Fruit fly (Drosophila melanogaster): ENCODE data around the gene AsnRS.

The AsnRS gene

DNA sequence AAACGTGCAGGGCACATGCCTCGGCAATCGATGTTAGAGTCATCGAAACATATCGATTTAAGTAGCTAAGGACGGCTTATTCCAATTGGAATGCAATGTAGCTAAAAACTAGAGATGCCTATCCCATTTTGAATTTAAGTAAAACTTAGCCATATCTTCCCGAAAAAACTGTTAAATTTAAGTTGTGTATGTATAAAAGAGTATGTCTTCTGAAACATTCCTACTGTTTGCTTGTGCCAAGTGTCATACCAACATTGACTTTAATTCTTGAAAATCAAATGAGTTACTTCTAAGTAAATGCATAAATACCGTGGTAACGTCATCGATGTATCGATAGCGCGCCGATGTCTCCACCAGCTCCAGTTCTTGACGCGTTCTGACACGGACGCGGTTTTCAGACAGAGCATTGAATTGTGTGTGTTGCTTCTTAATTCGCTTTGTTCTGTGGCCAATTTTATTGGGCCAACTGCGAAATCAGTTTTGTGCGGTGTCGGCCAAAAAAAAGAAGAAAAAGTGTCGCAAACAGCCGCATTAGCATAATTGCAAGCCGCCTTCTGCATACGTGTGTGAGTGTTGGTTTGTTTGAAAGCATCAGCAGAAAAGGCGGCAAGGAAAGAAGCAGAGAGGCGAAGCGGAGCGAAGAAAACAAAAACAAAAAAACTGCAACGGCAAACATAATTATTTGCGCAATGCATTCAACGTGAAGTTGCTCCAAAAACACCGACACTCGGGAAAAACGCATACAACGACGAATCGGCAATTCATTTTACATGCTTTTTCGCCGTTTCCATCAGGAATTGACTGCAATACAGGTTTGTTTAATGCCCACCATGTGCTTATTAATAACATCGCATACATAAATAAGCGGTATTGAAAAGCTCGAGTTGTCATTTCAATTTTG, 2.0 kb upstream of the AsnRS start, which contains the start of gene brat:
brat (plus strand) TSS at position 352 of the 901 bp plus-strand sequence.
- TF ChIP-seq Hr96 (GFP tag; optimal IDR thresholded peaks at IDR 0.05) (peak; percentile 45), Mnt (GFP tag; optimal IDR thresholded peaks at IDR 0.05) (peak; percentile 97), CG14711 (tag; optimal IDR thresholded peaks at IDR 0.05) (no peak), CG7101 (tag; optimal IDR thresholded peaks at IDR 0.05) (peak; percentile 61), tj (GFP tag; optimal IDR thresholded peaks at IDR 0.05) (peak; percentile 100), CG11617 (GFP tag; optimal IDR thresholded peaks at IDR 0.05) (peak; percentile 45), CG1620 (GFP tag; optimal IDR thresholded peaks at IDR 0.05) (peak; percentile 74), CG7045 (GFP tag; optimal IDR thresholded peaks at IDR 0.05) (no peak), cnc (optimal IDR thresholded peaks at IDR 0.05) (no peak), toe (GFP tag; optimal IDR thresholded peaks at IDR 0.05) (peak; percentile 77), Crg-1 (GFP tag; optimal IDR thresholded peaks at IDR 0.05) (peak; percentile 64), Clk (GFP tag; optimal IDR thresholded peaks at IDR 0.05) (no peak), bab1 (GFP tag; optimal IDR thresholded peaks at IDR 0.05) (peak; percentile 7), CG5204 (GFP tag; optimal IDR thresholded peaks at IDR 0.05) (peak; percentile 51)

DNA sequence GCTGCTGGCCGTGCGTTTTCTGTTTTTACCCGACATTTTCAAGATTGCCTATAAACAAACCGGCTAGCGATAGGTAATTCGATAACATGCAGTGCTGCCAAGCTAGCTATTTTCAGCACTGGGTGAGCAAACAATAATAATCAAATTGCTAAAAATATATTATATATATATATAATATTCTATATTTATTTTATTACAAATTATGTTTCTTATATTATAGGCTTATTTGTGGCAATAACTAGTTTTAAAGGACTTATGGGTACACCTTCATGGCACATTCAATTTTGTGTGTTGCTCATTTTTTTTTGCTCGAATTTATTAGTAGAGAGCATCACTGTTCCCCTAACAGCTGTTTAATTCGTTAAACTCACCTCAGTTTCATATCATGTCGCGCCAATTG, 4.9 kb downstream of the AsnRS start:
- TF ChIP-seq CG11617 (GFP tag; optimal IDR thresholded peaks at IDR 0.05) (peak; percentile 62), CG33017 (tag; optimal IDR thresholded peaks at IDR 0.05) (peak; percentile 62), kay (GFP tag; ENCODE audit: borderline replicate concordance) (no peak), cnc (optimal IDR thresholded peaks at IDR 0.05) (no peak), pad (GFP tag; optimal IDR thresholded peaks at IDR 0.05) (peak; percentile 44), ovo (GFP tag; optimal IDR thresholded peaks at IDR 0.05) (no peak), bab1 (GFP tag; optimal IDR thresholded peaks at IDR 0.05) (peak; percentile 76), CG14711 (tag; optimal IDR thresholded peaks at IDR 0.05) (peak; percentile 62), CG7101 (tag; optimal IDR thresholded peaks at IDR 0.05) (peak; percentile 79), Crg-1 (GFP tag; optimal IDR thresholded peaks at IDR 0.05) (peak; percentile 35), CG5204 (GFP tag; optimal IDR thresholded peaks at IDR 0.05) (no peak), Mnt (GFP tag; optimal IDR thresholded peaks at IDR 0.05) (peak; percentile 7), CG1620 (GFP tag; optimal IDR thresholded peaks at IDR 0.05) (no peak), tj (GFP tag; optimal IDR thresholded peaks at IDR 0.05) (peak; percentile 40), CG12768 (GFP tag; optimal IDR thresholded peaks at IDR 0.05) (peak; percentile 65), toe (GFP tag; optimal IDR thresholded peaks at IDR 0.05) (no peak), Hr96 (GFP tag; optimal IDR thresholded peaks at IDR 0.05) (no peak), cic (GFP tag; optimal IDR thresholded peaks at IDR 0.05) (peak; percentile 18), CG7045 (GFP tag; optimal IDR thresholded peaks at IDR 0.05) (peak; percentile 66), Clk (GFP tag; optimal IDR thresholded peaks at IDR 0.05) (no peak)

DNA sequence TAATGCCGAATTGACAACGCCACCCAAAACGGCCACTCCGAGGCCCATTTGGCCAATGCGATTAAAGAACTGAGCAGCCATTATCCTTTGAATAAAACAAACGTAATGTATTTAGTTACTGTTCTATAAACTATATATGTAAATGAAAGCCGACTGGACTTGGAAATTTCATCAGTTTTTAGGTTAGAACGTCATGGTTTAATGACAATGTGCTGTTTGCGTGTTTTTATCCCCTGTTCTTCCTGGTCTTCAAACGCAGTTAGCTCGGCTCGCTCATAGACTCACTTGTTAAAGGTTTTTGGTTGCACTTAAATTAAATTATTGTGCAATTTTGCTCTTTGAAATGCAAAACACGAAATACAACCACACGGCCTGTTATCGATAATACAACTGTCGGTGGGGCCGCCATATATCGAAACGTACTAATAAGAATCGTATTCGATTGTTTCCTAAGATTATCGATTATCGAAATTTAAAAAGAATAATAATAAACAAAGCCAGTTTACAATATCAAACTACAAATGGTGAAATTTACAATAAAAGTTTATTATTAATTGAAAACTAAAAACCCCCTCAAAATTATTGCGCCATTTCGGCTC, 8.2 kb downstream of the AsnRS start, which contains the start of gene Phb1:
Phb1 (minus strand) TSS at position 398 of the 599 bp plus-strand sequence.
- TF ChIP-seq pad (GFP tag; optimal IDR thresholded peaks at IDR 0.05) = no peak
- no peak for TF ChIP-seq CG11617 (GFP tag; optimal IDR thresholded peaks at IDR 0.05)
- TF ChIP-seq CG7045 (GFP tag; optimal IDR thresholded peaks at IDR 0.05) = no peak
- TF ChIP-seq CG14711 (tag; optimal IDR thresholded peaks at IDR 0.05) = no peak
- TF ChIP-seq Crg-1 (GFP tag; optimal IDR thresholded peaks at IDR 0.05) = no peak
- no peak for TF ChIP-seq CG12768 (GFP tag; optimal IDR thresholded peaks at IDR 0.05)
- TF ChIP-seq Mnt (GFP tag; optimal IDR thresholded peaks at IDR 0.05) = no peak
- no peak for TF ChIP-seq CG33017 (tag; optimal IDR thresholded peaks at IDR 0.05)
- no peak for TF ChIP-seq Hr96 (GFP tag; optimal IDR thresholded peaks at IDR 0.05)
- no peak for TF ChIP-seq ovo (GFP tag; optimal IDR thresholded peaks at IDR 0.05)
- no peak for TF ChIP-seq bab1 (GFP tag; optimal IDR thresholded peaks at IDR 0.05)
- TF ChIP-seq CG7101 (tag; optimal IDR thresholded peaks at IDR 0.05) = no peak
- TF ChIP-seq CG5204 (GFP tag; optimal IDR thresholded peaks at IDR 0.05) = no peak
- TF ChIP-seq Clk (GFP tag; optimal IDR thresholded peaks at IDR 0.05) = no peak

DNA sequence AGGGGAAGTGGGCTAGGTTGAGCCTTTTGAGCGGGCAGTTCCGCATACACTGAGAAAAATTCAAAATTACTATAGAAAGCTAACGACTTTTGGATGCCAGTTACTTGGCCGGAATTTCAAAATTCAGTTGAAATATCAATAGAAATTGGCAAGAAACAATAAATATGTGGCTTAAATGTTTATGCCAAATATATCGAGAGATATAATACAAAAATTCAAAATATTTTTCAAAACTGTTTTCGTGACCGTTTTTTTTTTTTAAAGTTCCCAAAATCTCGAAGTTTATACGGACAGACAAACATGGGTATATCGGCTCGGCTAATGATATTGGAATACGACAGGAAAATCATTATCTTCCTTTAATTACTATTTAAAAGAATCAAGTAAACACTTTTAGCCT, 10.8 kb downstream of the AsnRS start:
- TF ChIP-seq CG14711 (tag; optimal IDR thresholded peaks at IDR 0.05) = no peak
- TF ChIP-seq kay (GFP tag; ENCODE audit: borderline replicate concordance) = no peak
- no peak for TF ChIP-seq ovo (GFP tag; optimal IDR thresholded peaks at IDR 0.05)
- no peak for TF ChIP-seq CG7101 (tag; optimal IDR thresholded peaks at IDR 0.05)
- TF ChIP-seq CG12768 (GFP tag; optimal IDR thresholded peaks at IDR 0.05) = peak; percentile 1
- no peak for TF ChIP-seq tj (GFP tag; optimal IDR thresholded peaks at IDR 0.05)
- no peak for TF ChIP-seq toe (GFP tag; optimal IDR thresholded peaks at IDR 0.05)
- peak; percentile 21 for TF ChIP-seq CG11617 (GFP tag; optimal IDR thresholded peaks at IDR 0.05)
- no peak for TF ChIP-seq CG33017 (tag; optimal IDR thresholded peaks at IDR 0.05)
- peak; percentile 14 for TF ChIP-seq CG7045 (GFP tag; optimal IDR thresholded peaks at IDR 0.05)
- peak; percentile 1 for TF ChIP-seq Clk (GFP tag; optimal IDR thresholded peaks at IDR 0.05)
- TF ChIP-seq CG1620 (GFP tag; optimal IDR thresholded peaks at IDR 0.05) = no peak
- no peak for TF ChIP-seq Mnt (GFP tag; optimal IDR thresholded peaks at IDR 0.05)

DNA sequence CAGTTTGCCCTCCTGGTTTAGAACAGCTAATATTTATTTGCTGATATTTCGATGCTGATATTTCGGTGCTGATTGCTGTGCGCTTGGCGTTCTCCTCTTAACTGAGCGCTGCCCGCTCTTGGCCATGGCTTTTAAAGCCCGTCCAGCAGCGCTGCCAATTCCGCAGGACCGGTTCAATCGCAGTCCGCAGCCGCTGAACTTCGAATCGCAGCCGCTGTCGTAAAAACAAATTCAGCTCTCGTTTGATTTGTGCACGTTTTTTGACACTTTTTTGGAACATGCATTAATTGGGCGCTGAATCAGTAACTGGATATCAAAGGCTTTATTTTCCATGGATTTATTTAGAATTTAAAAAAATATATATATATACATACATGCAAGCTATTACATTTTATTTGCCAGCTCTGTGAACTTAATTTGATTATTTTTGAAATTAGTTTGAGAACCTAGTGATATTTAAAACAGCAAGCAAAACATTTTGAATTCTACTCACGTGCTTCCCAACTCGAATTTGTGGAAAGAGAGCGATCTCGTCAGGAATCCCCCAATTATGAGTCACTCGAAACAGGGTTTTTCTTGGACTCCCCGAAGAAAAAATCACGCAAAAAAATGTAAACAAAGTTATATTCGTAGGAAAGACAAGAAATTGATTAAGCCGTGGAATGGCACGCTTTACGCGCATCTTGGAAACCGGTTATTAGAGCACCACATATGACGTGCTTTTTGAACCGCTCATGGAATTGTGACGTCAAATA, 11.4 kb downstream of the AsnRS start, which contains the start of gene Ddc:
Ddc (minus strand) TSS at position 111 of the 755 bp plus-strand sequence.
- TF ChIP-seq cic (GFP tag; optimal IDR thresholded peaks at IDR 0.05) (no peak), CG33017 (tag; optimal IDR thresholded peaks at IDR 0.05) (peak; percentile 3)

All from whole organism, adult.